Fruit fly (Drosophila melanogaster): ENCODE results near the gene IFT57.

IFT57 gene

DNA sequence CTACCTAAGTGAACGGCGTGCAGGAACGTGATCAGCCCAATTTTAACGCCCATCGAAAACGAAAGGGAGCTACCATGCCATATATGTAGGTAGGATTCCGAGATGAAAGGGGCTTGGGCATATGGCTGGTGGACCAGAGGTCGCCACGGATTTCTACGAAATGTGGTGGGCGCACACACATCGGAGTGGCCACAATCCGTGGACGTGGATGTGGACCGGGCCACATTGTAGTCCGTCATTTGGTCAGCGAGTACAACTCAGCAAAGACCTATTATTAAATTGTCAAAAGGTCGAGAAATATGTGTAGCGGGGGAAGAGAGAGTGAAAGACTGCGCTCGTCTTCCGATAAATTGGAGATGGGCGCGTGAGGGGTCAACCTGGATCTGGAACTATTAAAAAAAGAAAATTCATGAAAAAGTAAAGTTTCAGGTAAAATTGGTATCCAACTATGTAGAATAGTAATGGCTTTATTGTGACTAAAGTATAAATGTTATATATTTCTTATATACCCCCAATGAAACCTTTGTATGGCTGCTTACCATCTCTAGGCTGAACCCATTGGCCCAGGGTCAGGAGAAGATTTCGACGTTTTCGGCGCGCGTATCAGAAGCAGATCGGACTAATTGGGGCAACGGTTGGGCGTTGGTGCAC lies 24.9 kb downstream of the IFT57 start (continued):
- peak; percentile 46 for TF ChIP-seq Nf-YB (GFP tag; optimal IDR thresholded peaks at IDR 0.05)
- no peak; the same call in 2 of the 3 replicates for TF ChIP-seq CG14860 (GFP tag; IDR thresholded peaks at IDR 0.05; ENCODE audit: partially characterized antibody)
- TF ChIP-seq CG14441 (GFP tag; IDR thresholded peaks at IDR 0.05) = no peak
- peak; percentile 32 for TF ChIP-seq CG11504 (tag; optimal IDR thresholded peaks at IDR 0.05)
- no peak for TF ChIP-seq dati (GFP tag; IDR thresholded peaks at IDR 0.05)
- TF ChIP-seq MTF-1 (GFP tag; optimal IDR thresholded peaks at IDR 0.05; ENCODE audit: borderline replicate concordance) = no peak
- TF ChIP-seq jigr1 (GFP tag; IDR thresholded peaks at IDR 0.05) = no peak
- no peak for TF ChIP-seq Camta (GFP tag; optimal IDR thresholded peaks at IDR 0.05)
- TF ChIP-seq Gug (GFP tag; IDR thresholded peaks at IDR 0.05) = no peak
- no peak for TF ChIP-seq CG15514 (GFP tag; optimal IDR thresholded peaks at IDR 0.05)
- TF ChIP-seq Meics (GFP tag; optimal IDR thresholded peaks at IDR 0.05) = no peak
- no peak for TF ChIP-seq da (GFP tag; optimal IDR thresholded peaks at IDR 0.05)
- TF ChIP-seq slou (GFP tag; optimal IDR thresholded peaks at IDR 0.05) = no peak
- TF ChIP-seq tgo (GFP tag; IDR thresholded peaks at IDR 0.05) = no peak
- no peak for TF ChIP-seq sisA (GFP tag; IDR thresholded peaks at IDR 0.05)
- TF ChIP-seq Eip74EF (GFP tag; optimal IDR thresholded peaks at IDR 0.05) = no peak
- TF ChIP-seq mirr (GFP tag; optimal IDR thresholded peaks at IDR 0.05) = no peak
- no peak for TF ChIP-seq tx (GFP tag; optimal IDR thresholded peaks at IDR 0.05)
- no peak for TF ChIP-seq CG3281 (GFP tag; optimal IDR thresholded peaks at IDR 0.05)
- TF ChIP-seq Drgx (GFP tag; IDR thresholded peaks at IDR 0.05) = no peak
- TF ChIP-seq NfI (GFP tag; optimal IDR thresholded peaks at IDR 0.05) = no peak
- 0 out of 2 replicates have a peak, but pooled peaks have one; percentile 25 for TF ChIP-seq sna (GFP tag; IDR thresholded peaks at IDR 0.05; ENCODE audit: partially characterized antibody)
- no peak for TF ChIP-seq h (optimal IDR thresholded peaks at IDR 0.05)
- no peak for TF ChIP-seq Jarid2 (GFP tag; optimal IDR thresholded peaks at IDR 0.05)
- no peak for TF ChIP-seq Rfx (GFP tag; IDR thresholded peaks at IDR 0.05)
- TF ChIP-seq Bgb (GFP tag; IDR thresholded peaks at IDR 0.05; ENCODE audit: partially characterized antibody) = no peak
- no peak for TF ChIP-seq Opbp (GFP tag; IDR thresholded peaks at IDR 0.05; ENCODE audit: partially characterized antibody)
- no peak for TF ChIP-seq CG3726 (GFP tag; IDR thresholded peaks at IDR 0.05)
- no peak for TF ChIP-seq CG17568 (GFP tag; optimal IDR thresholded peaks at IDR 0.05)
- TF ChIP-seq odd (GFP tag; optimal IDR thresholded peaks at IDR 0.05) = no peak
- TF ChIP-seq CG7987 (GFP tag; optimal IDR thresholded peaks at IDR 0.05) = no peak
- no peak for TF ChIP-seq Xbp1 (GFP tag; optimal IDR thresholded peaks at IDR 0.05)
- TF ChIP-seq Ada2b (GFP tag; IDR thresholded peaks at IDR 0.05) = no peak
- TF ChIP-seq ap (GFP tag; IDR thresholded peaks at IDR 0.05) = no peak
- no peak for TF ChIP-seq Atf3 (GFP tag; optimal IDR thresholded peaks at IDR 0.05)
- TF ChIP-seq CG18011 (GFP tag; optimal IDR thresholded peaks at IDR 0.05) = no peak
- TF ChIP-seq CG5180 (GFP tag; optimal IDR thresholded peaks at IDR 0.05) = no peak
- no peak for TF ChIP-seq NC2α (GFP tag; optimal IDR thresholded peaks at IDR 0.05)
- TF ChIP-seq Usf (GFP tag; optimal IDR thresholded peaks at IDR 0.05) = no peak
- no peak for TF ChIP-seq bab2 (GFP tag; optimal IDR thresholded peaks at IDR 0.05)
- no peak for TF ChIP-seq CG43689 (GFP tag; IDR thresholded peaks at IDR 0.05)
- TF ChIP-seq CG8765 (GFP tag; IDR thresholded peaks at IDR 0.05) = peak; percentile 44; the same call in 1 of the 2 replicates
- TF ChIP-seq CG13296 (GFP tag; optimal IDR thresholded peaks at IDR 0.05) = no peak
- TF ChIP-seq bsh (GFP tag; optimal IDR thresholded peaks at IDR 0.05) = peak in 1 of 2 experiments; percentile 43
- no peak for TF ChIP-seq CG6254 (GFP tag; optimal IDR thresholded peaks at IDR 0.05)
- 0 out of 3 replicates have a peak, but pooled peaks have one; percentile 25 for TF ChIP-seq CG11695 (GFP tag; IDR thresholded peaks at IDR 0.05)
- no peak for TF ChIP-seq CG2116 (GFP tag; optimal IDR thresholded peaks at IDR 0.05)
- TF ChIP-seq otp (GFP tag; IDR thresholded peaks at IDR 0.05) = no peak
- no peak for TF ChIP-seq CG11696 (GFP tag; IDR thresholded peaks at IDR 0.05)
- 0 out of 3 replicates have a peak, but pooled peaks have one; percentile 14 for TF ChIP-seq CG7357 (GFP tag; IDR thresholded peaks at IDR 0.05)
